Fruit fly (Drosophila melanogaster) whole organism, embryonic: ENCODE measurements around the gene Hr38.

ENCODE experiments used
- Bteb2 ChIP-seq: fragments of 200-800 bp; sonication (Bioruptor generic); optimal IDR thresholded peaks from 2 replicates; lab custom pipeline; 2016; ENCODE audit warnings: missing biosample characterization, missing genetic modification characterization
- CG10147 ChIP-seq: fragments of 200-800 bp; sonication (Bioruptor generic); optimal IDR thresholded peaks from 2 replicates; lab custom pipeline; 2019; ENCODE audit warnings: missing biosample characterization, mild to moderate bottlenecking, missing genetic modification characterization, moderate library complexity
- CG10267 ChIP-seq: fragments of 200-800 bp; sonication (Bioruptor generic); optimal IDR thresholded peaks from 2 replicates; lab custom pipeline; 2018; ENCODE audit warnings: missing biosample characterization, mild to moderate bottlenecking, missing genetic modification characterization, moderate library complexity
- CG11695 ChIP-seq: fragments of 200-800 bp; sonication (Bioruptor generic); IDR thresholded peaks from 3 replicates; pipeline ENCODE4 v1.3.6; 2022; ENCODE audit warnings: missing biosample characterization, missing genetic modification characterization
- CG11723 ChIP-seq: fragments of 200-800 bp; sonication (Bioruptor generic); optimal IDR thresholded peaks from 2 replicates; lab custom pipeline; 2017; ENCODE audit warnings: missing biosample characterization, mild to moderate bottlenecking, missing genetic modification characterization
- CG12659 ChIP-seq: fragments of 200-800 bp; sonication (Bioruptor generic); optimal IDR thresholded peaks from 3 replicates; lab custom pipeline; 2017; ENCODE audit warnings: mild to moderate bottlenecking, missing biosample characterization, missing genetic modification reagents, missing genetic modification characterization
- CG12744 ChIP-seq: fragments of 200-800 bp; sonication (Bioruptor generic); optimal IDR thresholded peaks from 2 replicates; lab custom pipeline; 2016; ENCODE audit warnings: missing biosample characterization, missing genetic modification characterization
- CG13424 ChIP-seq: fragments of 200-800 bp; sonication (Bioruptor generic); optimal IDR thresholded peaks from 2 replicates; lab custom pipeline; 2019; ENCODE audit warnings: missing biosample characterization, mild to moderate bottlenecking, missing genetic modification characterization, moderate library complexity
- CG14441 ChIP-seq: fragments of 200-800 bp; sonication (Bioruptor generic); IDR thresholded peaks from 2 replicates; pipeline ENCODE4 v1.3.6; 2022; ENCODE audit warnings: missing biosample characterization, missing genetic modification characterization
- CG17912 ChIP-seq: fragments of 200-800 bp; sonication (Bioruptor generic); optimal IDR thresholded peaks from 2 replicates; lab custom pipeline; 2018; ENCODE audit warnings: missing biosample characterization, mild to moderate bottlenecking, missing genetic modification characterization
- CG18599 ChIP-seq: fragments of 200-800 bp; sonication (Bioruptor generic); optimal IDR thresholded peaks from 3 replicates; lab custom pipeline; 2017; ENCODE audit warnings: missing biosample characterization, missing genetic modification characterization, mild to moderate bottlenecking, moderate library complexity, missing genetic modification reagents
- CG18619 ChIP-seq: fragments of 200-800 bp; sonication (Bioruptor generic); optimal IDR thresholded peaks from 3 replicates; lab custom pipeline; 2017; ENCODE audit warnings: missing biosample characterization, mild to moderate bottlenecking, missing genetic modification characterization
- CG3065 ChIP-seq: fragments of 200-800 bp; sonication (Bioruptor generic); optimal IDR thresholded peaks from 2 replicates; lab custom pipeline; 2016; ENCODE audit warnings: missing biosample characterization, missing genetic modification characterization
- CG31388 ChIP-seq: fragments of 200-800 bp; sonication (Bioruptor generic); optimal IDR thresholded peaks from 2 replicates; lab custom pipeline; 2016; ENCODE audit warnings: missing biosample characterization, missing genetic modification characterization
- CG4707 ChIP-seq: fragments of 200-800 bp; sonication (Bioruptor generic); optimal IDR thresholded peaks from 2 replicates; lab custom pipeline; 2018; ENCODE audit warnings: missing biosample characterization, mild to moderate bottlenecking, missing genetic modification characterization, moderate library complexity
- CG6791 ChIP-seq: fragments of 200-800 bp; sonication (Bioruptor generic); IDR thresholded peaks from 3 replicates; pipeline ENCODE4 v1.3.6; 2022; ENCODE audit warnings: missing biosample characterization, missing genetic modification characterization; ENCODE audit not compliant: partially characterized antibody
- CG7928 ChIP-seq: fragments of 200-800 bp; sonication (Bioruptor generic); optimal IDR thresholded peaks from 2 replicates; lab custom pipeline; 2017; ENCODE audit warnings: missing biosample characterization, mild to moderate bottlenecking, missing genetic modification characterization
- CG7963 ChIP-seq: fragments of 200-800 bp; sonication (Bioruptor generic); IDR thresholded peaks from 3 replicates; pipeline ENCODE4 v1.3.6; 2022; ENCODE audit warnings: missing biosample characterization, missing genetic modification characterization; ENCODE audit not compliant: partially characterized antibody
- CG8290 ChIP-seq, 3 experiments: fragments of 200-800 bp; sonication (Bioruptor generic); optimal IDR thresholded peaks; 2 replicates each; lab custom pipeline; 2016 to 2019; ENCODE audit warnings: missing biosample characterization in 3 of 3, missing genetic modification characterization in 3 of 3, mild to moderate bottlenecking in 2 of 3, moderate library complexity in 1 of 3
- CG9932 ChIP-seq: fragments of 200-800 bp; sonication (Bioruptor generic); IDR thresholded peaks from 2 replicates; pipeline ENCODE4 v1.3.6; 2022; ENCODE audit warnings: missing biosample characterization, missing genetic modification characterization
- D19A ChIP-seq: fragments of 200-800 bp; optimal IDR thresholded peaks from 3 replicates; lab custom pipeline; 2019; ENCODE audit warnings: missing biosample characterization, mild to moderate bottlenecking, missing genetic modification characterization, moderate library complexity
- Dip2 ChIP-seq: fragments of 200-800 bp; sonication (Bioruptor generic); IDR thresholded peaks from 2 replicates; pipeline ENCODE4 v1.3.6; 2022; ENCODE audit warnings: missing biosample characterization, missing genetic modification characterization
- Dip3 ChIP-seq: fragments of 200-800 bp; sonication (Bioruptor generic); optimal IDR thresholded peaks from 3 replicates; lab custom pipeline; 2016; ENCODE audit warnings: missing biosample characterization, missing genetic modification characterization
- E2f1 ChIP-seq: fragments of 200-800 bp; sonication (Bioruptor generic); IDR thresholded peaks from 2 replicates; pipeline ENCODE4 v1.3.6; 2022; ENCODE audit warnings: missing biosample characterization, missing genetic modification characterization
- Hand ChIP-seq: fragments of 200-800 bp; sonication (Bioruptor generic); optimal IDR thresholded peaks from 2 replicates; lab custom pipeline; 2017; ENCODE audit warnings: mild to moderate bottlenecking, missing biosample characterization, missing genetic modification reagents, missing genetic modification characterization
- Hmr ChIP-seq: fragments of 200-800 bp; sonication (Bioruptor generic); optimal IDR thresholded peaks from 3 replicates; lab custom pipeline; 2017; ENCODE audit warnings: mild to moderate bottlenecking, missing biosample characterization, missing genetic modification reagents, missing genetic modification characterization
- Hmx ChIP-seq: fragments of 200-800 bp; sonication (Bioruptor generic); optimal IDR thresholded peaks from 2 replicates; lab custom pipeline; 2016; ENCODE audit warnings: missing biosample characterization, missing genetic modification characterization
- NFAT ChIP-seq: fragments of 200-800 bp; sonication (Bioruptor generic); IDR thresholded peaks from 2 replicates; pipeline ENCODE4 v1.3.6; 2022; ENCODE audit warnings: missing biosample characterization, missing genetic modification characterization
- Trl ChIP-seq, 3 experiments: fragments of >200 bp in 2 of 3; fragments of 200-800 bp in 1 of 3; sonication (Bioruptor generic) in 1 of 3; optimal IDR thresholded peaks; 2 replicates in 1 of 3; 3 replicates in 2 of 3; lab custom pipeline; 2016 to 2017; ENCODE audit warnings: missing biosample characterization in 1 of 3, missing genetic modification characterization in 1 of 3
- Xbp1 ChIP-seq: fragments of 200-800 bp; sonication (Bioruptor generic); optimal IDR thresholded peaks from 3 replicates; lab custom pipeline; 2016; ENCODE audit warnings: missing biosample characterization, mild to moderate bottlenecking, missing genetic modification characterization
- ab ChIP-seq: fragments of 200-800 bp; sonication (Bioruptor generic); optimal IDR thresholded peaks from 2 replicates; lab custom pipeline; 2016; ENCODE audit warnings: missing biosample characterization, missing genetic modification characterization
- al ChIP-seq: fragments of 200-800 bp; sonication (Bioruptor generic); IDR thresholded peaks from 2 replicates; pipeline ENCODE4 v1.3.6; 2022; ENCODE audit warnings: missing biosample characterization, missing genetic modification characterization
- ap ChIP-seq: fragments of 200-800 bp; sonication (Bioruptor generic); IDR thresholded peaks from 2 replicates; pipeline ENCODE4 v1.3.6; 2022; ENCODE audit warnings: missing biosample characterization, missing genetic modification characterization
- ase ChIP-seq: fragments of 200-800 bp; sonication (Bioruptor generic); IDR thresholded peaks from 3 replicates; pipeline ENCODE4 v1.3.6; 2022; ENCODE audit warnings: missing biosample characterization, missing genetic modification characterization
- az2 ChIP-seq: fragments of 200-800 bp; sonication (Bioruptor generic); optimal IDR thresholded peaks from 3 replicates; lab custom pipeline; 2016; ENCODE audit warnings: missing biosample characterization, missing genetic modification characterization
- dan ChIP-seq: fragments of 200-800 bp; sonication (Bioruptor generic); IDR thresholded peaks from 2 replicates; pipeline ENCODE4 v1.3.6; 2022; ENCODE audit warnings: missing biosample characterization, missing genetic modification characterization
- disco-r ChIP-seq: fragments of 200-800 bp; sonication (Bioruptor generic); optimal IDR thresholded peaks from 2 replicates; lab custom pipeline; 2016; ENCODE audit warnings: missing biosample characterization, missing genetic modification characterization
- ems ChIP-seq: fragments of 200-800 bp; sonication (Bioruptor generic); optimal IDR thresholded peaks from 3 replicates; lab custom pipeline; 2016; ENCODE audit warnings: missing biosample characterization, missing genetic modification characterization
- kah ChIP-seq: fragments of 200-800 bp; sonication (Bioruptor generic); optimal IDR thresholded peaks from 2 replicates; lab custom pipeline; 2018; ENCODE audit warnings: missing biosample characterization, mild to moderate bottlenecking, missing genetic modification characterization
- mam ChIP-seq: fragments of 200-800 bp; sonication (Bioruptor generic); optimal IDR thresholded peaks from 3 replicates; lab custom pipeline; 2016; ENCODE audit warnings: missing biosample characterization, missing genetic modification characterization
- nmo ChIP-seq: fragments of 200-800 bp; sonication (Bioruptor generic); optimal IDR thresholded peaks from 2 replicates; lab custom pipeline; 2018; ENCODE audit warnings: missing biosample characterization, mild to moderate bottlenecking, missing genetic modification characterization, moderate library complexity
- oc ChIP-seq: fragments of 200-800 bp; sonication (Bioruptor generic); optimal IDR thresholded peaks from 2 replicates; lab custom pipeline; 2018; ENCODE audit warnings: missing biosample characterization, mild to moderate bottlenecking, missing genetic modification characterization, moderate library complexity
- org-1 ChIP-seq: fragments of 200-800 bp; sonication (Bioruptor generic); optimal IDR thresholded peaks from 2 replicates; lab custom pipeline; 2017; ENCODE audit warnings: missing biosample characterization, missing genetic modification characterization
- p53 ChIP-seq: fragments of 200-800 bp; sonication (Bioruptor generic); optimal IDR thresholded peaks from 2 replicates; lab custom pipeline; 2016; ENCODE audit warnings: missing biosample characterization, missing genetic modification characterization
- pfk ChIP-seq: fragments of 200-800 bp; sonication (Bioruptor generic); optimal IDR thresholded peaks from 2 replicates; lab custom pipeline; 2018; ENCODE audit warnings: missing biosample characterization, mild to moderate bottlenecking, missing genetic modification characterization, moderate library complexity
- ro ChIP-seq: fragments of 200-800 bp; sonication (Bioruptor generic); IDR thresholded peaks from 2 replicates; pipeline ENCODE4 v1.3.6; 2022; ENCODE audit warnings: missing biosample characterization, missing genetic modification characterization
- sc ChIP-seq, 3 experiments: fragments of >200 bp in 2 of 3; fragments of 200-800 bp in 1 of 3; sonication (Bioruptor generic) in 1 of 3; optimal IDR thresholded peaks; 2 replicates in 2 of 3; 3 replicates in 1 of 3; lab custom pipeline; 2017; ENCODE audit warnings: mild to moderate bottlenecking in 1 of 3, missing biosample characterization in 1 of 3, missing genetic modification characterization in 1 of 3, missing genetic modification reagents in 1 of 3
- wdn ChIP-seq: fragments of 200-800 bp; sonication (Bioruptor generic); IDR thresholded peaks from 2 replicates; pipeline ENCODE4 v1.3.6; 2022; ENCODE audit warnings: missing biosample characterization, missing genetic modification characterization

Hr38 gene

DNA sequence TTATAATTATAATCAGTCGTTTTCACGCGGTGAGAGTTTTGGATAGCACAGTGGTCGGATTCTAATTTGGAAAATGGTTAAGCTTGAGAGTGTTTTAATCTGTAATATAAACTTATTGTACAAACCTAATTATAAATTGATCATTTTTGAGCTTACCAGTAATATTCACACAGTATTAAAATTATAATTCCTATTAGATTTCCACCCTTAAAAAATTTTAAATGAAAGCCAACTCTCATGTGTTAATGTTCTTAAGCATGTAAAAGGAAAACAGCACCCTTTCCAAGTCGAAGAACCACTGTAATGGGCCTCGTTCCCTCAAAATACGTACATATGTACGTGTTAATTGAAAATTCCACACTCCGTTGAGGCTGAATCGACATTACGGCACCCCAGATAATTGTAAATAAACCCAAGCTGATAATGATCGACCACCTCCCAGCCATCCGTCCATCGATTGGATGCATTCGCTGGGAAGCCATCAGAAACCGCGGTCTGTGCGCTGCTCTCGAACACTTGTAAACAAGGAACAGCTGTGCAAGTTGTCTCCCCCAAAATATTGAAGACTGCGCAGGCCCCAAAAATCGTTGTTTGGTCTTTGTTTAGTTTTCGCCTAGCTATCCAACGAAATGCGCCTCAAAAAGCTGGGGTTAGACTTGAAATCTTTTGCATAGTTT, 45.6 kb upstream of the Hr38 start (continued):
- TF ChIP-seq p53 (GFP tag; lab: Kevin White, UChicago) (no peak), pfk (GFP tag; lab: Kevin White, UChicago) (no peak), ro (no peak), ase (0 out of 3 replicates have a peak, but pooled peaks have one; percentile 50), wdn (GFP tag; lab: Robert Waterston, UW) (no peak), CG14441 (GFP tag; lab: Robert Waterston, UW) (no peak), CG12744 (no peak), Xbp1 (GFP tag; lab: Kevin White, UChicago) (no peak), ab (GFP tag; lab: Kevin White, UChicago) (no peak), CG11695 (GFP tag; lab: Robert Waterston, UW) (peak; percentile 70; the same call in 2 of the 3 replicates), Trl (optimal IDR thresholded peaks at IDR 0.05; lab: Kevin White, UChicago) (no peak), Trl (GFP tag; optimal IDR thresholded peaks at IDR 0.05; lab: Kevin White, UChicago) (no peak), CG4707 (GFP tag; lab: Kevin White, UChicago) (no peak), Dip3 (no peak), Hmr (GFP tag; lab: Kevin White, UChicago) (peak; percentile 51), Bteb2 (GFP tag; lab: Kevin White, UChicago) (no peak), CG3065 (GFP tag; lab: Kevin White, UChicago) (no peak), ap (GFP tag; lab: Robert Waterston, UW) (no peak), CG18599 (GFP tag; lab: Kevin White, UChicago) (peak; percentile 50), al (GFP tag; lab: Robert Waterston, UW) (0 out of 2 replicates have a peak, but pooled peaks have one; percentile 23), sc (optimal IDR thresholded peaks at IDR 0.05; lab: Kevin White, UChicago) (no peak), sc (GFP tag; optimal IDR thresholded peaks at IDR 0.05; lab: Kevin White, UChicago) (peak; percentile 4), NFAT (no peak), CG10147 (GFP tag; lab: Kevin White, UChicago) (no peak), az2 (GFP tag; lab: Kevin White, UChicago) (no peak), disco-r (GFP tag; lab: Kevin White, UChicago) (peak; percentile 20), CG12659 (GFP tag; lab: Kevin White, UChicago) (peak; percentile 21), ems (GFP tag; lab: Kevin White, UChicago) (peak; percentile 22), CG8290 (GFP tag; optimal IDR thresholded peaks at IDR 0.05; lab: Kevin White, UChicago) (no peak), CG8290 (tag; optimal IDR thresholded peaks at IDR 0.05; lab: Kevin White, UChicago) (no peak), CG10267 (tag; lab: Kevin White, UChicago) (peak; percentile 27), kah (GFP tag; lab: Kevin White, UChicago) (peak; percentile 74), CG17912 (GFP tag; lab: Kevin White, UChicago) (no peak), CG9932 (GFP tag; lab: Robert Waterston, UW) (peak; percentile 38), CG13424 (tag; lab: Kevin White, UChicago) (peak; percentile 58), dan (no peak), CG31388 (GFP tag; lab: Kevin White, UChicago) (no peak), Hmx (GFP tag; lab: Kevin White, UChicago) (no peak), E2f1 (GFP tag; lab: Robert Waterston, UW) (0 out of 2 replicates have a peak, but pooled peaks have one; percentile 8), mam (GFP tag; lab: Kevin White, UChicago) (peak; percentile 12), oc (tag; lab: Kevin White, UChicago) (no peak), org-1 (GFP tag; lab: Kevin White, UChicago) (peak; percentile 11), Dip2 (GFP tag; lab: Robert Waterston, UW) (no peak), CG7928 (GFP tag; lab: Kevin White, UChicago) (no peak), CG11723 (GFP tag; lab: Kevin White, UChicago) (peak; percentile 12), CG18619 (GFP tag; lab: Kevin White, UChicago) (no peak), CG7963 (GFP tag; lab: Robert Waterston, UW) (no peak), Hand (GFP tag; lab: Kevin White, UChicago) (peak; percentile 36), CG6791 (GFP tag; lab: Robert Waterston, UW) (no peak), D19A (tag; lab: Kevin White, UChicago) (peak; percentile 43), nmo (GFP tag; lab: Kevin White, UChicago) (peak; percentile 72)
